Worm (Caenorhabditis elegans): ENCODE measurements around the gene fbxa-210.

- no peak for TF ChIP-seq fos-1 (tag; optimal IDR thresholded peaks at IDR 0.05)
- TF ChIP-seq fkh-10 (GFP tag; optimal IDR thresholded peaks at IDR 0.05), result no peak
- no peak for TF ChIP-seq nhr-25 (tag; optimal IDR thresholded peaks at IDR 0.05)
- TF ChIP-seq ceh-9 (tag; optimal IDR thresholded peaks at IDR 0.05), result no peak
- TF ChIP-seq nhr-76 (tag; optimal IDR thresholded peaks at IDR 0.05), result no peak
- no peak for TF ChIP-seq nhr-77 (tag; optimal IDR thresholded peaks at IDR 0.05)
These were observed 32.5 kb downstream of the fbxa-210 start, which contains the start of gene clec-48 for ce11 chrV:18157707-18158106.

All from whole organism, L3 larva.